Worm (Caenorhabditis elegans) whole organism, L2 larva: ENCODE results near the gene D1005.2.
A peak's percentile ranks its signal among the peaks of the same experiment; 100 is the strongest.

Source experiments
- C34F6.9 ChIP-seq: fragments of 150-350 bp; optimal IDR thresholded peaks from 2 replicates; lab custom pipeline; 2014; ENCODE audit warnings: missing biosample characterization, missing genetic modification characterization
- F13H6.1 ChIP-seq: sonication (generic microtip); optimal IDR thresholded peaks from 2 replicates; lab custom pipeline; 2016; ENCODE audit warnings: missing genetic modification characterization, missing compliant biosample characterization
- R02D3.7 ChIP-seq: fragments of 150-350 bp; optimal IDR thresholded peaks from 2 replicates; lab custom pipeline; 2014; ENCODE audit warnings: missing biosample characterization, missing genetic modification characterization
- Y55F3AM.14 ChIP-seq: fragments of 200-800 bp; sonication (Bioruptor generic); optimal IDR thresholded peaks from 2 replicates; lab custom pipeline; 2018; ENCODE audit warnings: mild to moderate bottlenecking, missing genetic modification characterization, missing compliant biosample characterization
- ZK546.5 ChIP-seq: sonication (generic microtip); optimal IDR thresholded peaks from 2 replicates; lab custom pipeline; 2017; ENCODE audit warnings: missing biosample characterization, missing genetic modification characterization
- alr-1 ChIP-seq: fragments of 150-350 bp; optimal IDR thresholded peaks from 2 replicates; lab custom pipeline; 2014; ENCODE audit warnings: missing biosample characterization, missing genetic modification characterization
- ama-1 ChIP-seq: fragments of 150-350 bp; optimal IDR thresholded peaks from 2 replicates; lab custom pipeline; 2018; ENCODE audit warnings: inconsistent platforms
- blmp-1 ChIP-seq: sonication (generic microtip); optimal IDR thresholded peaks from 2 replicates; lab custom pipeline; 2017; ENCODE audit warnings: missing genetic modification characterization, mild to moderate bottlenecking, missing compliant biosample characterization, antibody characterized with exemption, moderate library complexity; ENCODE audit not compliant: insufficient read depth
- ceh-16 ChIP-seq: fragments of 150-350 bp; optimal IDR thresholded peaks from 2 replicates; lab custom pipeline; 2014; ENCODE audit warnings: missing biosample characterization, missing genetic modification characterization
- ceh-82 ChIP-seq: fragments of 150-350 bp; optimal IDR thresholded peaks from 2 replicates; lab custom pipeline; 2014; ENCODE audit warnings: missing biosample characterization, missing genetic modification characterization
- dmd-4 ChIP-seq: sonication (generic microtip); optimal IDR thresholded peaks from 2 replicates; lab custom pipeline; 2017; ENCODE audit warnings: missing biosample characterization, missing genetic modification characterization
- egl-27 ChIP-seq: sonication (generic microtip); optimal IDR thresholded peaks from 3 replicates; lab custom pipeline; 2017; ENCODE audit warnings: missing biosample characterization, missing genetic modification reagents, missing genetic modification characterization
- elt-1 ChIP-seq: fragments of 150-350 bp; optimal IDR thresholded peaks from 2 replicates; lab custom pipeline; 2014; ENCODE audit warnings: missing biosample characterization, missing genetic modification characterization
- elt-3 ChIP-seq: sonication (generic microtip); optimal IDR thresholded peaks from 2 replicates; lab custom pipeline; 2017; ENCODE audit warnings: missing biosample characterization, missing genetic modification characterization
- fos-1 ChIP-seq: fragments of 150-350 bp; optimal IDR thresholded peaks from 2 replicates; lab custom pipeline; 2014; ENCODE audit warnings: missing biosample characterization, missing genetic modification characterization
- gmeb-1 ChIP-seq: fragments of 150-350 bp; optimal IDR thresholded peaks from 2 replicates; lab custom pipeline; 2014; ENCODE audit warnings: missing biosample characterization, missing genetic modification characterization
- lin-11 ChIP-seq: fragments of 150-350 bp; sonication (generic microtip); optimal IDR thresholded peaks from 2 replicates; lab custom pipeline; 2014; ENCODE audit warnings: missing biosample characterization, missing genetic modification characterization, inconsistent platforms, mixed read lengths
- lin-13 ChIP-seq: fragments of 150-350 bp; optimal IDR thresholded peaks from 2 replicates; lab custom pipeline; 2014; ENCODE audit warnings: missing biosample characterization, missing genetic modification reagents, missing genetic modification characterization
- lin-39 ChIP-seq: fragments of 150-350 bp; optimal IDR thresholded peaks from 2 replicates; lab custom pipeline; 2014; ENCODE audit warnings: missing biosample characterization, missing genetic modification reagents, missing genetic modification characterization
- lsy-2 ChIP-seq, 2 experiments: fragments of 150-350 bp in 1 of 2; sonication (generic microtip) in 1 of 2; optimal IDR thresholded peaks; 2 replicates each; lab custom pipeline; 2014 to 2017; ENCODE audit warnings: missing biosample characterization in 2 of 2, missing genetic modification characterization in 2 of 2
- mab-5 ChIP-seq: fragments of 150-350 bp; optimal IDR thresholded peaks from 2 replicates; lab custom pipeline; 2014; ENCODE audit warnings: missing biosample characterization, missing genetic modification characterization
- mbf-1 ChIP-seq: sonication (generic microtip); optimal IDR thresholded peaks from 2 replicates; lab custom pipeline; 2017; ENCODE audit warnings: missing biosample characterization, missing genetic modification characterization
- mdl-1 ChIP-seq, 2 experiments: fragments of 150-350 bp in 1 of 2; sonication (generic microtip) in 1 of 2; optimal IDR thresholded peaks; 2 replicates each; lab custom pipeline; 2017; ENCODE audit warnings: missing biosample characterization in 2 of 2, missing genetic modification characterization in 2 of 2
- nhr-10 ChIP-seq: sonication (generic microtip); optimal IDR thresholded peaks from 2 replicates; lab custom pipeline; 2017; ENCODE audit warnings: missing biosample characterization, missing genetic modification characterization
- nhr-12 ChIP-seq: fragments of 150-350 bp; optimal IDR thresholded peaks from 2 replicates; lab custom pipeline; 2014; ENCODE audit warnings: missing biosample characterization, missing genetic modification characterization
- nhr-129 ChIP-seq: fragments of 150-350 bp; optimal IDR thresholded peaks from 2 replicates; lab custom pipeline; 2014; ENCODE audit warnings: missing biosample characterization, missing genetic modification characterization
- nhr-21 ChIP-seq: fragments of 150-350 bp; optimal IDR thresholded peaks from 2 replicates; lab custom pipeline; 2014; ENCODE audit warnings: missing biosample characterization, missing genetic modification characterization
- nhr-237 ChIP-seq: fragments of 150-350 bp; optimal IDR thresholded peaks from 2 replicates; lab custom pipeline; 2014; ENCODE audit warnings: missing biosample characterization, missing genetic modification characterization
- nhr-25 ChIP-seq: fragments of 150-350 bp; sonication (generic microtip); optimal IDR thresholded peaks from 3 replicates; lab custom pipeline; 2014; ENCODE audit warnings: missing biosample characterization, missing genetic modification characterization
- nhr-6 ChIP-seq: fragments of 150-350 bp; optimal IDR thresholded peaks from 2 replicates; lab custom pipeline; 2014; ENCODE audit warnings: missing biosample characterization, missing genetic modification characterization
- nhr-77 ChIP-seq: fragments of 150-350 bp; optimal IDR thresholded peaks from 2 replicates; lab custom pipeline; 2014; ENCODE audit warnings: missing biosample characterization, missing genetic modification characterization
- peb-1 ChIP-seq: fragments of 150-350 bp; optimal IDR thresholded peaks from 2 replicates; lab custom pipeline; 2014; ENCODE audit warnings: missing biosample characterization, missing genetic modification characterization
- sem-4 ChIP-seq: fragments of 150-350 bp; optimal IDR thresholded peaks from 2 replicates; lab custom pipeline; 2014; ENCODE audit warnings: missing biosample characterization, missing genetic modification reagents, missing genetic modification characterization
- skn-1 ChIP-seq: sonication (generic microtip); optimal IDR thresholded peaks from 2 replicates; lab custom pipeline; 2017; ENCODE audit warnings: missing biosample characterization, missing genetic modification characterization
- sma-3 ChIP-seq: sonication (generic microtip); optimal IDR thresholded peaks from 2 replicates; lab custom pipeline; 2016; ENCODE audit warnings: missing genetic modification reagents, missing genetic modification characterization, missing compliant biosample characterization
- sma-9 ChIP-seq, 2 experiments: fragments of 150-350 bp in 1 of 2; sonication (generic microtip) in 1 of 2; optimal IDR thresholded peaks; 2 replicates each; lab custom pipeline; 2014 to 2016; ENCODE audit warnings: missing genetic modification characterization in 2 of 2, mild to moderate bottlenecking in 1 of 2, missing biosample characterization in 1 of 2, missing compliant biosample characterization in 1 of 2, missing genetic modification reagents in 1 of 2, moderate library complexity in 1 of 2
- snpc-4 ChIP-seq: fragments of 150-350 bp; optimal IDR thresholded peaks from 2 replicates; lab custom pipeline; 2014; ENCODE audit warnings: missing biosample characterization, missing genetic modification characterization
- unc-55 ChIP-seq: fragments of 150-350 bp; sonication (generic microtip); optimal IDR thresholded peaks from 3 replicates; lab custom pipeline; 2014; ENCODE audit warnings: missing biosample characterization, missing genetic modification reagents, missing genetic modification characterization
- unc-62 ChIP-seq: fragments of 150-350 bp; optimal IDR thresholded peaks from 2 replicates; lab custom pipeline; 2014; ENCODE audit warnings: missing biosample characterization, missing genetic modification reagents, missing genetic modification characterization
- zag-1 ChIP-seq: fragments of 150-350 bp; optimal IDR thresholded peaks from 2 replicates; lab custom pipeline; 2014; ENCODE audit warnings: missing biosample characterization, missing genetic modification characterization
- ztf-4 ChIP-seq: fragments of 150-350 bp; optimal IDR thresholded peaks from 2 replicates; lab custom pipeline; 2014; ENCODE audit warnings: missing biosample characterization, missing genetic modification characterization

The D1005.2 gene

ce11 chrX:1458793-1459192 lies at the start of gene D1005.2:
Gene D1005.2, plus strand, starts transcription at chrX:1459022.
- TF ChIP-seq lin-13, result no peak
- no peak for TF ChIP-seq R02D3.7 (tag; lab: Kevin White, UChicago)
- no peak for TF ChIP-seq lin-11 (tag; lab: Kevin White, UChicago)
- no peak for TF ChIP-seq nhr-237 (tag; lab: Kevin White, UChicago)
- TF ChIP-seq ama-1, result no peak
- no peak for TF ChIP-seq C34F6.9 (tag; lab: Kevin White, UChicago)
- no peak for TF ChIP-seq mab-5 (tag; lab: Kevin White, UChicago)
- peak; percentile 20 for TF ChIP-seq nhr-25
- TF ChIP-seq zag-1 (tag; lab: Kevin White, UChicago), result no peak
- no peak for TF ChIP-seq nhr-129 (tag; lab: Kevin White, UChicago)
- TF ChIP-seq dmd-4 (tag; lab: Kevin White, UChicago), result no peak
- no peak for TF ChIP-seq egl-27 (tag; lab: Kevin White, UChicago)
- no peak for TF ChIP-seq ceh-82 (tag; lab: Kevin White, UChicago)
- TF ChIP-seq sma-3 (GFP tag; lab: Kevin White, UChicago), result peak; percentile 24
- no peak for TF ChIP-seq nhr-21
- TF ChIP-seq ZK546.5, result no peak
- peak; percentile 69 for TF ChIP-seq sma-9 (GFP tag; optimal IDR thresholded peaks at IDR 0.05; lab: Kevin White, UChicago)
- TF ChIP-seq sma-9 (tag; optimal IDR thresholded peaks at IDR 0.05; lab: Kevin White, UChicago), result no peak
- no peak for TF ChIP-seq nhr-12
- TF ChIP-seq elt-1 (tag; lab: Kevin White, UChicago), result no peak
- no peak for TF ChIP-seq mbf-1 (tag; lab: Kevin White, UChicago)
- no peak for TF ChIP-seq nhr-6 (tag; lab: Kevin White, UChicago)
- peak; percentile 63 for TF ChIP-seq blmp-1
- TF ChIP-seq nhr-77 (tag; lab: Kevin White, UChicago), result no peak
- no peak for TF ChIP-seq alr-1 (tag; lab: Kevin White, UChicago)
- no peak for TF ChIP-seq nhr-10 (tag; lab: Kevin White, UChicago)
- peak in 1 of 2 experiments; percentile 5 for TF ChIP-seq mdl-1 (tag; optimal IDR thresholded peaks at IDR 0.05; lab: Kevin White, UChicago)
- no peak for TF ChIP-seq unc-62 (GFP tag; lab: Kevin White, UChicago)
- TF ChIP-seq peb-1 (tag; lab: Kevin White, UChicago), result no peak
- no peak for TF ChIP-seq unc-55
- TF ChIP-seq elt-3 (tag; lab: Kevin White, UChicago), result no peak
- TF ChIP-seq, all 48 proteins: peak for 5

ce11 chrX:1409224-1409623 lies 49.6 kb upstream of the D1005.2 start:
- no peak for TF ChIP-seq nhr-77 (tag; lab: Kevin White, UChicago)
- no peak for TF ChIP-seq elt-1 (tag; lab: Kevin White, UChicago)
- no peak for TF ChIP-seq Y55F3AM.14 (GFP tag; lab: Kevin White, UChicago)
- TF ChIP-seq dmd-4 (tag; lab: Kevin White, UChicago), result no peak
- no peak for TF ChIP-seq zag-1 (tag; lab: Kevin White, UChicago)
- no peak for TF ChIP-seq gmeb-1 (tag; lab: Kevin White, UChicago)
- TF ChIP-seq mbf-1 (tag; lab: Kevin White, UChicago), result no peak
- TF ChIP-seq ceh-16 (tag; lab: Kevin White, UChicago), result no peak
- TF ChIP-seq nhr-12, result no peak
- TF ChIP-seq alr-1 (tag; lab: Kevin White, UChicago), result no peak
- TF ChIP-seq egl-27 (tag; lab: Kevin White, UChicago), result no peak
- no peak for TF ChIP-seq snpc-4 (tag; lab: Kevin White, UChicago)
- TF ChIP-seq skn-1, result no peak
- no peak for TF ChIP-seq nhr-237 (tag; lab: Kevin White, UChicago)
- no peak for TF ChIP-seq C34F6.9 (tag; lab: Kevin White, UChicago)
- TF ChIP-seq mab-5 (tag; lab: Kevin White, UChicago), result no peak
- no peak for TF ChIP-seq lin-39 (tag; lab: Kevin White, UChicago)
- no peak for TF ChIP-seq R02D3.7 (tag; lab: Kevin White, UChicago)

- TF ChIP-seq blmp-1 (no peak), snpc-4 (tag; lab: Kevin White, UChicago) (no peak), lsy-2 (tag; optimal IDR thresholded peaks at IDR 0.05; lab: Kevin White, UChicago) (no peak), unc-55 (no peak), unc-62 (GFP tag; lab: Kevin White, UChicago) (no peak), fos-1 (tag; lab: Kevin White, UChicago) (no peak), nhr-25 (no peak), ztf-4 (no peak), F13H6.1 (tag; lab: Kevin White, UChicago) (no peak), gmeb-1 (tag; lab: Kevin White, UChicago) (no peak), ZK546.5 (no peak), sem-4 (tag; lab: Kevin White, UChicago) (no peak), lin-13 (no peak), nhr-77 (tag; lab: Kevin White, UChicago) (no peak), sma-9 (GFP tag; optimal IDR thresholded peaks at IDR 0.05; lab: Kevin White, UChicago) (no peak), sma-9 (tag; optimal IDR thresholded peaks at IDR 0.05; lab: Kevin White, UChicago) (no peak), zag-1 (tag; lab: Kevin White, UChicago) (no peak), mbf-1 (tag; lab: Kevin White, UChicago) (no peak), Y55F3AM.14 (GFP tag; lab: Kevin White, UChicago) (no peak), peb-1 (tag; lab: Kevin White, UChicago) (no peak)
Measured at ce11 chrX:1410552-1410951, 48.3 kb upstream of the D1005.2 start, which contains the start of gene abu-2. Gene abu-2, minus strand, starts transcription at chrX:1410652.
